Fruit fly (Drosophila melanogaster) whole organism, pupa: ENCODE measurements around the gene CG17726.

ENCODE experiments used
- CG10348 ChIP-seq: fragments of 200-800 bp; sonication (Bioruptor generic); IDR thresholded peaks from 2 replicates; pipeline ENCODE4 v1.3.6; 2022; ENCODE audit warnings: missing biosample characterization, missing genetic modification characterization
- CG12605 ChIP-seq: fragments of 200-800 bp; sonication (Bioruptor generic); IDR thresholded peaks from 2 replicates; pipeline ENCODE4 v1.3.6; 2022; ENCODE audit warnings: missing biosample characterization, missing genetic modification characterization
- CG13204 ChIP-seq: fragments of 200-800 bp; sonication (Bioruptor generic); optimal IDR thresholded peaks from 2 replicates; lab custom pipeline; 2018; ENCODE audit warnings: missing biosample characterization, mild to moderate bottlenecking, missing genetic modification characterization, moderate library complexity
- CG14655 ChIP-seq: fragments of 200-800 bp; sonication (Bioruptor generic); optimal IDR thresholded peaks from 3 replicates; lab custom pipeline; 2017; ENCODE audit warnings: mild to moderate bottlenecking, missing biosample characterization, missing genetic modification reagents, missing genetic modification characterization
- CG15710 ChIP-seq: fragments of 200-800 bp; sonication (Bioruptor generic); optimal IDR thresholded peaks from 2 replicates; lab custom pipeline; 2018; ENCODE audit warnings: missing biosample characterization, mild to moderate bottlenecking, missing genetic modification characterization, moderate library complexity
- CG17806 ChIP-seq: fragments of 200-800 bp; sonication (Bioruptor generic); optimal IDR thresholded peaks from 2 replicates; lab custom pipeline; 2018; ENCODE audit warnings: missing biosample characterization, mild to moderate bottlenecking, missing genetic modification characterization, moderate library complexity
- CG32121 ChIP-seq: fragments of 200-800 bp; sonication (Bioruptor generic); IDR thresholded peaks from 2 replicates; pipeline ENCODE4 v1.3.6; 2022; ENCODE audit warnings: missing biosample characterization, missing genetic modification characterization
- CG34367 ChIP-seq: fragments of 200-800 bp; sonication (Bioruptor generic); optimal IDR thresholded peaks from 2 replicates; lab custom pipeline; 2018; ENCODE audit warnings: missing biosample characterization, mild to moderate bottlenecking, missing genetic modification characterization
- CG4496 ChIP-seq: fragments of 200-800 bp; sonication (Bioruptor generic); IDR thresholded peaks from 3 replicates; pipeline ENCODE4 v1.3.6; 2022; ENCODE audit warnings: missing biosample characterization, missing genetic modification characterization
- CG8159 ChIP-seq: fragments of 200-800 bp; sonication (Bioruptor generic); optimal IDR thresholded peaks from 3 replicates; lab custom pipeline; 2018; ENCODE audit warnings: missing biosample characterization, mild to moderate bottlenecking, missing genetic modification characterization, moderate library complexity
- CG8301 ChIP-seq: fragments of 200-800 bp; sonication (Bioruptor generic); optimal IDR thresholded peaks from 2 replicates; lab custom pipeline; 2018; ENCODE audit warnings: missing biosample characterization, mild to moderate bottlenecking, missing genetic modification characterization
- CG9948 ChIP-seq: fragments of 200-800 bp; sonication (Bioruptor generic); optimal IDR thresholded peaks from 2 replicates; lab custom pipeline; 2018; ENCODE audit warnings: missing biosample characterization, mild to moderate bottlenecking, missing genetic modification characterization, moderate library complexity
- D1 ChIP-seq: fragments of 200-800 bp; sonication (Bioruptor generic); optimal IDR thresholded peaks from 2 replicates; lab custom pipeline; 2018; ENCODE audit warnings: missing biosample characterization, mild to moderate bottlenecking, missing genetic modification characterization, moderate library complexity
- EcR ChIP-seq: fragments of 200-800 bp; sonication (Bioruptor generic); optimal IDR thresholded peaks from 3 replicates; lab custom pipeline; 2019; ENCODE audit warnings: missing biosample characterization, missing genetic modification characterization, mild to moderate bottlenecking, moderate library complexity, missing genetic modification reagents
- Ets98B ChIP-seq: fragments of 200-800 bp; sonication (Bioruptor generic); IDR thresholded peaks from 2 replicates; pipeline ENCODE4 v1.3.6; 2022; ENCODE audit warnings: missing biosample characterization, missing genetic modification characterization
- Pif1A ChIP-seq: fragments of 200-800 bp; sonication (Bioruptor generic); optimal IDR thresholded peaks from 3 replicates; lab custom pipeline; 2016; ENCODE audit warnings: missing biosample characterization, missing genetic modification characterization
- Pif1B ChIP-seq: fragments of 200-800 bp; sonication (Bioruptor generic); optimal IDR thresholded peaks from 3 replicates; lab custom pipeline; 2016; ENCODE audit warnings: missing biosample characterization, missing genetic modification characterization
- Snoo ChIP-seq: fragments of 200-800 bp; sonication (Bioruptor generic); optimal IDR thresholded peaks from 3 replicates; lab custom pipeline; 2017; ENCODE audit warnings: missing biosample characterization, mild to moderate bottlenecking, missing genetic modification characterization, inconsistent platforms
- fd96Ca ChIP-seq: fragments of 200-800 bp; sonication (Bioruptor generic); IDR thresholded peaks from 3 replicates; pipeline ENCODE4 v1.3.6; 2022; ENCODE audit warnings: missing biosample characterization, missing genetic modification characterization
- gl ChIP-seq: fragments of 200-800 bp; sonication (Bioruptor generic); optimal IDR thresholded peaks from 2 replicates; lab custom pipeline; 2018; ENCODE audit warnings: missing biosample characterization, mild to moderate bottlenecking, missing genetic modification characterization
- rn ChIP-seq: fragments of 200-800 bp; sonication (Bioruptor generic); IDR thresholded peaks from 2 replicates; pipeline ENCODE4 v1.3.6; 2022; ENCODE audit warnings: missing biosample characterization, missing genetic modification characterization

CG17726 gene

dm6 chr3R:11240891-11241290 is 14.3 kb downstream of the CG17726 start, which contains the start of the genes scpr-B and scpr-A:
Gene scpr-B (minus strand): TSS chr3R:11240991.
Gene scpr-A (plus strand): TSS chr3R:11241183.
- TF ChIP-seq fd96Ca (no peak), CG13204 (GFP tag; lab: Kevin White, UChicago) (no peak), CG14655 (no peak), Snoo (tag; lab: Kevin White, UChicago) (no peak), rn (no peak)
- TF ChIP-seq, all 21 proteins: peak for 0

- TF ChIP-seq CG13204 (GFP tag; lab: Kevin White, UChicago) (no peak), EcR (peak; percentile 17), CG4496 (GFP tag; lab: Robert Waterston, UW) (no peak), Pif1A (GFP tag; lab: Kevin White, UChicago) (no peak), Ets98B (no peak)
Observed at dm6 chr3R:11243057-11243740, 16.6 kb downstream of the CG17726 start.

- TF ChIP-seq Ets98B (no peak), CG9948 (no peak), rn (no peak), Pif1B (GFP tag; lab: Kevin White, UChicago) (no peak), CG32121 (GFP tag; lab: Robert Waterston, UW) (no peak), CG14655 (no peak), gl (no peak), CG13204 (GFP tag; lab: Kevin White, UChicago) (no peak), CG8301 (tag; lab: Kevin White, UChicago) (no peak), D1 (no peak), Snoo (tag; lab: Kevin White, UChicago) (no peak), EcR (no peak), CG10348 (GFP tag; lab: Robert Waterston, UW) (no peak), Pif1A (GFP tag; lab: Kevin White, UChicago) (no peak), CG8159 (tag; lab: Kevin White, UChicago) (no peak), CG4496 (GFP tag; lab: Robert Waterston, UW) (no peak), CG15710 (tag; lab: Kevin White, UChicago) (no peak), CG34367 (no peak), fd96Ca (no peak)
Observed at dm6 chr3R:11243951-11244660, 17.5 kb downstream of the CG17726 start, which contains the start of the genes CG17734 and CG5214. Gene CG17734 (minus strand): TSS chr3R:11243999. Gene CG5214 (plus strand): TSS chr3R:11244302.

- TF ChIP-seq CG17806 (tag; lab: Kevin White, UChicago): no peak
- no peak for TF ChIP-seq Snoo (tag; lab: Kevin White, UChicago)
- no peak for TF ChIP-seq CG10348 (GFP tag; lab: Robert Waterston, UW)
- TF ChIP-seq CG14655: no peak
- no peak for TF ChIP-seq CG8301 (tag; lab: Kevin White, UChicago)
- TF ChIP-seq CG32121 (GFP tag; lab: Robert Waterston, UW): no peak
- no peak for TF ChIP-seq EcR
- TF ChIP-seq CG8159 (tag; lab: Kevin White, UChicago): no peak
- TF ChIP-seq Ets98B: no peak
- TF ChIP-seq CG9948: no peak
- TF ChIP-seq D1: no peak
- TF ChIP-seq CG13204 (GFP tag; lab: Kevin White, UChicago): no peak
- TF ChIP-seq CG4496 (GFP tag; lab: Robert Waterston, UW): no peak
- no peak for TF ChIP-seq rn
- no peak for TF ChIP-seq fd96Ca
- TF ChIP-seq Pif1A (GFP tag; lab: Kevin White, UChicago): no peak
- no peak for TF ChIP-seq CG12605
- no peak for TF ChIP-seq CG15710 (tag; lab: Kevin White, UChicago)
- no peak for TF ChIP-seq CG34367
- TF ChIP-seq gl: no peak
Observed at dm6 chr3R:11245803-11246202, 19.2 kb downstream of the CG17726 start.

dm6 chr3R:11246865-11247264 is 20.3 kb downstream of the CG17726 start:
- TF ChIP-seq CG9948 (no peak), fd96Ca (no peak), EcR (no peak), gl (no peak), Pif1A (GFP tag; lab: Kevin White, UChicago) (no peak), CG15710 (tag; lab: Kevin White, UChicago) (no peak), CG13204 (GFP tag; lab: Kevin White, UChicago) (no peak), CG10348 (GFP tag; lab: Robert Waterston, UW) (no peak), D1 (no peak), Ets98B (no peak), Pif1B (GFP tag; lab: Kevin White, UChicago) (no peak)
- TF ChIP-seq, all 21 proteins: peak for 0

- TF ChIP-seq rn (no peak), Ets98B (no peak), EcR (no peak), CG9948 (no peak), CG15710 (tag; lab: Kevin White, UChicago) (no peak), CG32121 (GFP tag; lab: Robert Waterston, UW) (no peak), CG10348 (GFP tag; lab: Robert Waterston, UW) (no peak)
Observed at dm6 chr3R:11253768-11254167, 27.2 kb downstream of the CG17726 start.
